Worm (Caenorhabditis elegans) whole organism, mixed stage, embryonic: ENCODE data around the gene R04D3.4.

Experiments used
- M03D4.4 ChIP-seq: sonication (generic microtip); optimal IDR thresholded peaks from 2 replicates; lab custom pipeline; 2017; ENCODE audit warnings: mild to moderate bottlenecking, missing genetic modification characterization, missing compliant biosample characterization
- blmp-1 ChIP-seq: fragments of 150-350 bp; optimal IDR thresholded peaks from 2 replicates; lab custom pipeline; 2014; ENCODE audit warnings: missing biosample characterization, missing genetic modification characterization
- ceh-39 ChIP-seq: fragments of 150-350 bp; optimal IDR thresholded peaks from 2 replicates; lab custom pipeline; 2014; ENCODE audit warnings: missing biosample characterization, missing genetic modification characterization
- ceh-43 ChIP-seq: fragments of 200-800 bp; sonication (Bioruptor generic); optimal IDR thresholded peaks from 2 replicates; lab custom pipeline; 2018; ENCODE audit warnings: mild to moderate bottlenecking, missing genetic modification characterization, moderate library complexity, missing compliant biosample characterization
- ceh-83 ChIP-seq: fragments of 200-800 bp; sonication (Bioruptor generic); optimal IDR thresholded peaks from 2 replicates; lab custom pipeline; 2018; ENCODE audit warnings: mild to moderate bottlenecking, missing genetic modification characterization, missing compliant biosample characterization
- ces-1 ChIP-seq: fragments of 150-350 bp; optimal IDR thresholded peaks from 2 replicates; lab custom pipeline; 2014; ENCODE audit warnings: missing biosample characterization, missing genetic modification reagents, missing genetic modification characterization
- cnd-1 ChIP-seq: fragments of 200-800 bp; sonication (Bioruptor generic); optimal IDR thresholded peaks from 2 replicates; lab custom pipeline; 2018; ENCODE audit warnings: mild to moderate bottlenecking, missing genetic modification characterization, missing compliant biosample characterization
- drap-1 ChIP-seq: fragments of 200-800 bp; sonication (Bioruptor generic); optimal IDR thresholded peaks from 3 replicates; lab custom pipeline; 2018; ENCODE audit warnings: mild to moderate bottlenecking, missing genetic modification characterization, missing compliant biosample characterization
- elt-1 ChIP-seq: sonication (generic microtip); optimal IDR thresholded peaks from 2 replicates; lab custom pipeline; 2017; ENCODE audit warnings: missing genetic modification characterization, mild to moderate bottlenecking, missing compliant biosample characterization, antibody characterized with exemption, moderate library complexity, borderline replicate concordance; ENCODE audit not compliant: insufficient read depth
- elt-3 ChIP-seq: fragments of 150-350 bp; optimal IDR thresholded peaks from 2 replicates; lab custom pipeline; 2014; ENCODE audit warnings: missing biosample characterization, missing genetic modification characterization
- flh-1 ChIP-seq: fragments of 200-800 bp; sonication (Bioruptor generic); optimal IDR thresholded peaks from 2 replicates; lab custom pipeline; 2018; ENCODE audit warnings: mild to moderate bottlenecking, missing genetic modification characterization, moderate library complexity, missing compliant biosample characterization
- ham-2 ChIP-seq: fragments of 200-800 bp; sonication (Bioruptor generic); optimal IDR thresholded peaks from 2 replicates; lab custom pipeline; 2018; ENCODE audit warnings: mild to moderate bottlenecking, missing genetic modification characterization, missing compliant biosample characterization
- hlh-1 ChIP-seq: fragments of 150-350 bp; optimal IDR thresholded peaks from 2 replicates; lab custom pipeline; 2014; ENCODE audit warnings: missing biosample characterization, missing genetic modification reagents, missing genetic modification characterization
- lin-13 ChIP-seq: fragments of 150-350 bp; optimal IDR thresholded peaks from 2 replicates; lab custom pipeline; 2014; ENCODE audit warnings: missing biosample characterization, missing genetic modification characterization
- lin-32 ChIP-seq: fragments of 200-800 bp; sonication (Bioruptor generic); optimal IDR thresholded peaks from 2 replicates; lab custom pipeline; 2018; ENCODE audit warnings: mild to moderate bottlenecking, missing genetic modification characterization, missing compliant biosample characterization
- lsy-2 ChIP-seq: fragments of 150-350 bp; optimal IDR thresholded peaks from 2 replicates; lab custom pipeline; 2014; ENCODE audit warnings: missing biosample characterization, missing genetic modification characterization
- mab-5 ChIP-seq: fragments of 150-350 bp; optimal IDR thresholded peaks from 2 replicates; lab custom pipeline; 2014; ENCODE audit warnings: missing biosample characterization, missing genetic modification characterization
- mep-1 ChIP-seq: fragments of 150-350 bp; optimal IDR thresholded peaks from 2 replicates; lab custom pipeline; 2017; ENCODE audit warnings: missing biosample characterization, missing genetic modification reagents, missing genetic modification characterization, inconsistent platforms
- mls-2 ChIP-seq: sonication (generic microtip); optimal IDR thresholded peaks from 2 replicates; lab custom pipeline; 2016; ENCODE audit warnings: mild to moderate bottlenecking, missing genetic modification characterization, moderate library complexity, missing compliant biosample characterization
- nhr-2 ChIP-seq: fragments of 150-350 bp; optimal IDR thresholded peaks from 2 replicates; lab custom pipeline; 2014; ENCODE audit warnings: missing biosample characterization, missing genetic modification characterization
- nhr-237 ChIP-seq: fragments of 150-350 bp; optimal IDR thresholded peaks from 2 replicates; lab custom pipeline; 2014; ENCODE audit warnings: missing biosample characterization, missing genetic modification characterization
- nhr-28 ChIP-seq: fragments of 150-350 bp; optimal IDR thresholded peaks from 2 replicates; lab custom pipeline; 2014; ENCODE audit warnings: missing biosample characterization, missing genetic modification characterization
- nhr-76 ChIP-seq: sonication (generic microtip); optimal IDR thresholded peaks from 2 replicates; lab custom pipeline; 2017; ENCODE audit warnings: missing biosample characterization, missing genetic modification characterization
- pha-4 ChIP-seq: fragments of 150-350 bp; optimal IDR thresholded peaks from 2 replicates; lab custom pipeline; 2018; ENCODE audit warnings: missing biosample characterization, missing genetic modification reagents, missing genetic modification characterization
- sem-2 ChIP-seq: fragments of 200-800 bp; sonication (Bioruptor generic); optimal IDR thresholded peaks from 2 replicates; lab custom pipeline; 2018; ENCODE audit warnings: mild to moderate bottlenecking, missing genetic modification characterization, missing compliant biosample characterization
- sptf-1 ChIP-seq: sonication (generic microtip); optimal IDR thresholded peaks from 2 replicates; lab custom pipeline; 2017; ENCODE audit warnings: mild to moderate bottlenecking, missing genetic modification characterization, moderate library complexity, missing compliant biosample characterization
- tbx-8 ChIP-seq: fragments of 200-800 bp; sonication (Bioruptor generic); optimal IDR thresholded peaks from 2 replicates; lab custom pipeline; 2018; ENCODE audit warnings: mild to moderate bottlenecking, missing genetic modification characterization, moderate library complexity, missing compliant biosample characterization
- unc-120 ChIP-seq: sonication (generic microtip); optimal IDR thresholded peaks from 2 replicates; lab custom pipeline; 2017; ENCODE audit warnings: missing genetic modification characterization, missing compliant biosample characterization; ENCODE audit not compliant: poor library complexity, severe bottlenecking
- unc-39 ChIP-seq: fragments of 150-350 bp; optimal IDR thresholded peaks from 2 replicates; lab custom pipeline; 2014; ENCODE audit warnings: missing biosample characterization, missing genetic modification characterization
- unc-62 ChIP-seq: fragments of 150-350 bp; optimal IDR thresholded peaks from 2 replicates; lab custom pipeline; 2014; ENCODE audit warnings: missing biosample characterization, missing genetic modification reagents, missing genetic modification characterization
- zip-8 ChIP-seq: fragments of 150-350 bp; optimal IDR thresholded peaks from 2 replicates; lab custom pipeline; 2014; ENCODE audit warnings: missing biosample characterization, missing genetic modification characterization
- ztf-11 ChIP-seq: fragments of 150-350 bp; optimal IDR thresholded peaks from 2 replicates; lab custom pipeline; 2014; ENCODE audit warnings: missing biosample characterization, missing genetic modification characterization

The R04D3.4 gene

DNA sequence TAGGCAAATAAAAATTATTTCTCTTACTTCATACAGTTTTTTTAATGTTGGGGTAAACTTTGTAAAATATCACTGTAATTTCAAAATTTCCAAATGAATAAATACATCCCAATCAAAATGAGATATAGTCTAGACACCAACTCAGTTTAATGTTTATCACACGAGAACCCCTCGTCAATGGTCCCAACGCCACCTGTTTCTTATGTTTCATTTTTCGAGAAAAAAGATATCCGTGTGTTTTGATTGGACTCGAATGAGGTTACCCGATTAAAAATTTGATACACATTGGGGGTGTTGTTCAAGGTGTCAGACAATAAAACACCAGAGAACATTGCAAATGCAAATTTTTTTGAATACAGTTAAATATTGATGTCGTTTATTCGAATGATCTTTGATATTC is 28.9 kb upstream of the R04D3.4 start:
- no peak for TF ChIP-seq M03D4.4
- peak; percentile 80 for TF ChIP-seq hlh-1 (tag; lab: Kevin White, UChicago)
- TF ChIP-seq lin-13, result no peak

DNA sequence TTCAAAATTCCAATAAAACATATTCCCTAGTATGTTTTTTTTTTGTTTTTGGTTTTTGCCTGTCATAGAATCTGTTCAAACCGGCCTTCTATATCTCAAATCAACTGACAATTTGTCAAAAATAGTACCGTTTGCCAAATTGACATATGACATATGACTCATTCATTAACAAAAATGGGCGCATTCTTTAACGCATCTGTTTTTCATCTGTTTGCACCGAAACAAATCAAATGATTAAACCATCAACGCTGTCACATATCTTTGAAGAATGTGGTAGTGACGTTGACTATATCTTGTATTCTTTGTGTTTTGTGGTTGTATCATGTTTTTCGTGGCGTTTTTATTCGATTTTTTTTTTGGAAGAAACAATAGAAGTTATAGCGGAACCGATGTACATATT is 26.5 kb upstream of the R04D3.4 start:
- TF ChIP-seq zip-8 (tag; lab: Kevin White, UChicago), result no peak
- no peak for TF ChIP-seq cnd-1 (tag; lab: Kevin White, UChicago)
- no peak for TF ChIP-seq unc-39
- TF ChIP-seq ces-1 (GFP tag; lab: Kevin White, UChicago), result no peak
- no peak for TF ChIP-seq flh-1 (GFP tag; lab: Kevin White, UChicago)
- TF ChIP-seq lsy-2 (tag; lab: Kevin White, UChicago), result no peak
- TF ChIP-seq mep-1 (tag; lab: Kevin White, UChicago), result no peak
- TF ChIP-seq tbx-8 (GFP tag; lab: Kevin White, UChicago), result no peak
- TF ChIP-seq unc-120 (tag; lab: Kevin White, UChicago), result no peak
- TF ChIP-seq nhr-28 (tag; lab: Kevin White, UChicago), result no peak
- TF ChIP-seq, all 35 proteins: peak for 0

DNA sequence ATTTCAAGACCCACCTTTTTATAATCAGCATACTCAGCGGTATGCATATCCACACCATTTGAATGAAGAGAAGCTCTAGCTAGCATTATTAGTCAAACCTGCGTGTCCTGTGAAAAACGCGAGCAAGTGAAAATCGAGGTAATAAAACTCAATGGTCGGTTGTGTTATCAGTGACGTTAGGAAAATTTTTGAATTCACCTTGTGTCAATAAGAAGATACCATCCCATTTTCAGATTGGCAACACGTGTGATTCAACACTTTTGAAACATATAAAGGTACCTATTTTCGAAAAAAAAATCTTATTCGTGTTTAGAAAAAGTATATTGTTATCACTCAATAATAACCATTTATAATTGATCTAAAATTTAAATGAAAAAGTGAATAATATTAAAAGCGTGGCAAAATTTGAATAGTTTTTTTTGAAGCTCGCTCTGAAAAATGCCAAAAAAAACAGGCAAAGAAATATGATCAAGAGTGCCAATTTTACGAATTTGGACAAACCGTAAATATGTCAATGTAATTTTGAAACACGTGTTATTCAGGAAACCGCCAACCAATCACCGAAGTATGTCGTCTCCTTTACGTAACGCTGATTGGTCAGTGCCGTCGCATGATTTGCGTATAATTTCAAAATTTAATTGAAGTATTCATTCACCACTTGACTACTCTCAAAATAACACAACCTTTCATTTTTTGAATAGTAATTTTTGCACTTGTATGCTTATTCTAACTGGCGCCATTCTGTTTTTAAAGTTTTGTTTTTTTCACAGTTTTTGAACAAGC is 23.2 kb upstream of the R04D3.4 start, which contains the start of gene F46G10.1:
Gene F46G10.1 (minus strand): TSS at position 115 of the 783 bp plus-strand sequence.
- TF ChIP-seq M03D4.4 (no peak), ceh-39 (no peak), tbx-8 (GFP tag; lab: Kevin White, UChicago) (no peak), elt-3 (no peak), nhr-237 (tag; lab: Kevin White, UChicago) (no peak), elt-1 (tag; lab: Kevin White, UChicago) (no peak), zip-8 (tag; lab: Kevin White, UChicago) (no peak), nhr-76 (tag; lab: Kevin White, UChicago) (no peak), hlh-1 (tag; lab: Kevin White, UChicago) (no peak), ham-2 (GFP tag; lab: Kevin White, UChicago) (no peak), ceh-83 (GFP tag; lab: Kevin White, UChicago) (no peak), drap-1 (no peak), unc-62 (no peak), sptf-1 (no peak), ces-1 (GFP tag; lab: Kevin White, UChicago) (no peak), nhr-2 (tag; lab: Kevin White, UChicago) (no peak), blmp-1 (tag; lab: Kevin White, UChicago) (no peak), mab-5 (tag; lab: Kevin White, UChicago) (no peak), lsy-2 (tag; lab: Kevin White, UChicago) (no peak)
- TF ChIP-seq, all 35 proteins: peak for 0

DNA sequence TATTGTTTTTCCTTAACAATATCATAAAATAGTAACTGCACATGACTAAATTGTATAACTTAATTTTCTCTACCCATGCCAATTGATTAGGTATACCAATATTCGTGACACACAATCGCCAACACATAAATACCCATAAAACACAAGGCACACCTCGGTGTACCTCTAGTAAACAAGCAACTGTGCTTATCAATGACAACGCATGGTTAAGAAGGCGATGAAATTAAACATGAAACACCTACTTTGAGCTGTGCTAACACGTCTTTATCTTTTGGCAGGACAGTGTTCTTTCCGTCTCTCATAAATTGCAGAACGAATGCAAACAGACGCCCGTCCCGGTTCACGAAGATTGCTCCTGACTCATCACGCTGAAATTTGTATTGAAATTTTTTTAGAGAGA is 22.1 kb upstream of the R04D3.4 start:
- TF ChIP-seq ham-2 (GFP tag; lab: Kevin White, UChicago) (no peak), sem-2 (no peak), mep-1 (tag; lab: Kevin White, UChicago) (no peak), M03D4.4 (no peak), lin-32 (GFP tag; lab: Kevin White, UChicago) (no peak), elt-3 (no peak), flh-1 (GFP tag; lab: Kevin White, UChicago) (no peak), ztf-11 (tag; lab: Kevin White, UChicago) (no peak), zip-8 (tag; lab: Kevin White, UChicago) (no peak), ceh-83 (GFP tag; lab: Kevin White, UChicago) (no peak), cnd-1 (tag; lab: Kevin White, UChicago) (no peak), nhr-28 (tag; lab: Kevin White, UChicago) (no peak), ceh-43 (no peak), mls-2 (tag; lab: Kevin White, UChicago) (no peak), hlh-1 (tag; lab: Kevin White, UChicago) (no peak), unc-120 (tag; lab: Kevin White, UChicago) (no peak), elt-1 (tag; lab: Kevin White, UChicago) (no peak), pha-4 (tag; lab: Kevin White, UChicago) (no peak), mab-5 (tag; lab: Kevin White, UChicago) (no peak), nhr-76 (tag; lab: Kevin White, UChicago) (no peak)
- TF ChIP-seq, all 35 proteins: peak for 0
